Worm (Caenorhabditis elegans) whole organism, L3 larva: ENCODE measurements around the gene cyp-25A3.
"Not testable (repeated sequence)": the region's sequence is repeated elsewhere in the genome, so short reads cannot be mapped to it uniquely, and the experiment has no call there.

Experiments
- aly-2 ChIP-seq: fragments of 150-350 bp; optimal IDR thresholded peaks from 2 replicates; lab custom pipeline; 2014; ENCODE audit warnings: missing biosample characterization, missing genetic modification characterization
- ceh-9 ChIP-seq: sonication (generic microtip); optimal IDR thresholded peaks from 2 replicates; lab custom pipeline; 2018; ENCODE audit warnings: missing biosample characterization, missing genetic modification characterization
- daf-12 ChIP-seq: fragments of 150-350 bp; optimal IDR thresholded peaks from 2 replicates; lab custom pipeline; 2014; ENCODE audit warnings: missing biosample characterization, missing genetic modification reagents, missing genetic modification characterization
- egl-27 ChIP-seq: sonication (generic microtip); optimal IDR thresholded peaks from 4 replicates; lab custom pipeline; 2017; ENCODE audit warnings: missing biosample characterization, missing genetic modification reagents, missing genetic modification characterization
- elt-2 ChIP-seq: sonication (generic microtip); optimal IDR thresholded peaks from 2 replicates; lab custom pipeline; 2016; ENCODE audit warnings: missing genetic modification reagents, mild to moderate bottlenecking, missing genetic modification characterization, missing compliant biosample characterization
- elt-3 ChIP-seq, 3 experiments: fragments of 150-350 bp in 1 of 3; sonication (generic microtip) in 2 of 3; optimal IDR thresholded peaks; 2 replicates in 2 of 3; 4 replicates in 1 of 3; lab custom pipeline; 2014 to 2017; ENCODE audit warnings: missing biosample characterization in 3 of 3, missing genetic modification characterization in 3 of 3
- eor-1 ChIP-seq, 2 experiments: fragments of 150-350 bp; optimal IDR thresholded peaks; 2 replicates each; lab custom pipeline; 2014 to 2018; ENCODE audit warnings: missing biosample characterization in 2 of 2, missing genetic modification characterization in 2 of 2
- lin-15B ChIP-seq: fragments of 150-350 bp; optimal IDR thresholded peaks from 2 replicates; lab custom pipeline; 2014; ENCODE audit warnings: missing biosample characterization, missing genetic modification characterization
- lsy-12 ChIP-seq: sonication (generic microtip); optimal IDR thresholded peaks from 2 replicates; lab custom pipeline; 2016; ENCODE audit warnings: mild to moderate bottlenecking, missing genetic modification characterization, missing compliant biosample characterization
- nfya-1 ChIP-seq: sonication (generic microtip); optimal IDR thresholded peaks from 2 replicates; lab custom pipeline; 2017; ENCODE audit warnings: missing genetic modification characterization, mild to moderate bottlenecking, missing compliant biosample characterization, antibody characterized with exemption, moderate library complexity; ENCODE audit not compliant: insufficient read depth
- nhr-23 ChIP-seq: fragments of 150-350 bp; optimal IDR thresholded peaks from 2 replicates; lab custom pipeline; 2014; ENCODE audit warnings: missing biosample characterization, missing genetic modification reagents, missing genetic modification characterization
- nhr-237 ChIP-seq: fragments of 150-350 bp; optimal IDR thresholded peaks from 2 replicates; lab custom pipeline; 2014; ENCODE audit warnings: missing biosample characterization, missing genetic modification characterization
- nhr-43 ChIP-seq: sonication (generic microtip); optimal IDR thresholded peaks from 2 replicates; lab custom pipeline; 2016; ENCODE audit warnings: mild to moderate bottlenecking, missing genetic modification characterization, missing compliant biosample characterization; ENCODE audit not compliant: poor library complexity, severe bottlenecking
- nhr-67 ChIP-seq: fragments of 150-350 bp; optimal IDR thresholded peaks from 2 replicates; lab custom pipeline; 2014; ENCODE audit warnings: missing biosample characterization, missing genetic modification characterization
- nhr-76 ChIP-seq: fragments of 150-350 bp; sonication (generic microtip); optimal IDR thresholded peaks from 5 replicates; lab custom pipeline; 2014; ENCODE audit warnings: missing biosample characterization, missing genetic modification characterization
- pha-4 ChIP-seq: fragments of 150-350 bp; optimal IDR thresholded peaks from 2 replicates; lab custom pipeline; 2014; ENCODE audit warnings: missing biosample characterization, missing genetic modification reagents, missing genetic modification characterization
- pqm-1 ChIP-seq: fragments of 150-350 bp; optimal IDR thresholded peaks from 2 replicates; lab custom pipeline; 2017; ENCODE audit warnings: missing biosample characterization, missing genetic modification characterization, inconsistent platforms
- snpc-4 ChIP-seq: fragments of 150-350 bp; optimal IDR thresholded peaks from 2 replicates; lab custom pipeline; 2014; ENCODE audit warnings: missing biosample characterization, missing genetic modification characterization
- tbx-2 ChIP-seq: sonication (generic microtip); optimal IDR thresholded peaks from 2 replicates; lab custom pipeline; 2016; ENCODE audit warnings: mild to moderate bottlenecking, missing genetic modification characterization, missing compliant biosample characterization
- unc-62 ChIP-seq: fragments of 150-350 bp; sonication (generic microtip); optimal IDR thresholded peaks from 4 replicates; lab custom pipeline; 2014; ENCODE audit warnings: missing biosample characterization, missing genetic modification reagents, missing genetic modification characterization
- ztf-11 ChIP-seq: fragments of 150-350 bp; optimal IDR thresholded peaks from 2 replicates; lab custom pipeline; 2014; ENCODE audit warnings: missing biosample characterization, missing genetic modification characterization

cyp-25A3 gene

ce11 chrIII:3862918-3863385, 23.4 kb upstream of the cyp-25A3 start, which contains the start of gene brc-1 (continued):
- TF ChIP-seq lsy-12 (tag; lab: Kevin White, UChicago) (peak; percentile 73), nhr-76 (tag; lab: Kevin White, UChicago) (no peak), unc-62 (GFP tag; lab: Kevin White, UChicago) (peak; percentile 18), daf-12 (tag; lab: Kevin White, UChicago) (no peak), snpc-4 (tag; lab: Kevin White, UChicago) (peak; percentile 76), tbx-2 (tag; lab: Kevin White, UChicago) (peak; percentile 51)

- peak; percentile 84 for TF ChIP-seq pqm-1
- TF ChIP-seq pha-4 (tag; lab: Kevin White, UChicago): peak; percentile 54
- peak; percentile 69 for TF ChIP-seq elt-2 (tag; lab: Kevin White, UChicago)
These were observed 18.5 kb upstream of the cyp-25A3 start for ce11 chrIII:3858003-3858402.

ce11 chrIII:3857007-3857406, 17.5 kb upstream of the cyp-25A3 start:
- TF ChIP-seq nhr-43 (peak; percentile 30), nfya-1 (tag; lab: Kevin White, UChicago) (peak; percentile 20), pha-4 (tag; lab: Kevin White, UChicago) (peak; percentile 26), lin-15B (tag; lab: Kevin White, UChicago) (peak; percentile 25), nhr-23 (peak; percentile 27), lsy-12 (tag; lab: Kevin White, UChicago) (peak; percentile 12)

ce11 chrIII:3854868-3855267, 15.3 kb upstream of the cyp-25A3 start:
- TF ChIP-seq nhr-23: peak; percentile 1
- TF ChIP-seq lsy-12 (tag; lab: Kevin White, UChicago): peak; percentile 14
- peak; percentile 5 for TF ChIP-seq nfya-1 (tag; lab: Kevin White, UChicago)
- TF ChIP-seq lin-15B (tag; lab: Kevin White, UChicago): peak; percentile 38
- TF ChIP-seq nhr-43: peak; percentile 19

- TF ChIP-seq lsy-12, aly-2, egl-27 (tag; lab: Kevin White, UChicago): not testable (repeated sequence)
These were observed 12.6 kb upstream of the cyp-25A3 start, which contains the start of gene cyp-25A4 for ce11 chrIII:3852030-3852579. TSS of gene cyp-25A4 (minus strand) at chrIII:3852080.

ce11 chrIII:3844746-3845145, 5.2 kb upstream of the cyp-25A3 start, which contains the start of gene maph-1.3:
TSS of gene maph-1.3 (plus strand) at chrIII:3844893.
- TF ChIP-seq eor-1 (tag; optimal IDR thresholded peaks at IDR 0.05; lab: Kevin White, UChicago); ztf-11 (tag; lab: Kevin White, UChicago); pha-4 (tag; lab: Kevin White, UChicago): not testable (repeated sequence)
- TF ChIP-seq, all 47 proteins: peak for 0; not testable (repeated sequence) for 47

- TF ChIP-seq unc-62 (GFP tag; lab: Kevin White, UChicago); ztf-11 (tag; lab: Kevin White, UChicago); elt-3 (tag; optimal IDR thresholded peaks at IDR 0.05; lab: Kevin White, UChicago): not testable (repeated sequence)
These were observed 4.0 kb upstream of the cyp-25A3 start, which contains the start of gene C36A4.4 for ce11 chrIII:3843514-3843913. TSS of gene C36A4.4 (minus strand) at chrIII:3843614.

DNA sequence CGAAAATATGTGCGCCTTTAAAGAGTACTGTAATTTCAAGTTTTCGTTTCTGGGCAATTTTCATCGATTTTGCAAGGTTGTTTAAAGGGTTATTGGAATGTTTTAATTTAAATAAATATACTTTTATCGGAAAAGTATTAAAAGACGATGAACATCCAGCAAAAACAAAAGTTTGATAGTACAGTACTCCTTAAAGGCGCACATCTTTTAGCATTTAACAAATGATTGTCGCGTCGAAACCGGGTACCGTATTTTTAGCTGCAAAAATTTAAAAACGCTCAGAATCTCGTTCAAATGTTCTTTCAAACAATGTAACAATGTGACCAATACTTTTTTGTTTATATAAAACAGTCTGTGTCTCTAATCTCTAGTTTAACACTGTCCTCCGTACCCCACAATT, 744 bp upstream of the cyp-25A3 start, which contains the start of gene C36A4.11:
TSS of gene C36A4.11 (plus strand) at position 301 of the 400 bp plus-strand sequence.
- not testable (repeated sequence) for TF ChIP-seq nhr-237, ceh-9, nhr-67 (tag; lab: Kevin White, UChicago)
- TF ChIP-seq, all 47 proteins: peak for 0; not testable (repeated sequence) for 47
